Fruit fly (Drosophila melanogaster): ENCODE data around the gene CG32219.

DNA sequence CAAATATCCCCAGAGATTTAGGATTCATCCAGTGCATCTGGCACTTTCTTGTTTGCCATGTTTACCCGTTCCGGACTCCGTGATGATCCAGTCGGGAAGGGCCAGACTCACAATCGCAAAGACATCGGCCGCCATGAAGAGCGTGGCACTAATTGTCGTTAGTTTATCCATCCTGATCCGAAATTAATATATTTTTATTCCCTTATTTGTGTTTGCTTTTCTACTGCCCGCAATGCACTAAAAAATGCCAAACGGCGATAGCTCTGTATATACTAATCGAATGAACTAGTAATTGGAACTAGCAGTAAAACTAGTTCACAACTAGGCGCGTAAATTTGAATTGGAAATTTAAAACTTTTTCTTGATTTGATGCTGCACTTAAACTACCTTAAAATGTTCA is 28.7 kb upstream of the CG32219 start, which contains the start of gene CG14182:
- TF ChIP-seq tin (GFP tag; optimal IDR thresholded peaks at IDR 0.05) (no peak), CG12219 (GFP tag; optimal IDR thresholded peaks at IDR 0.05) (no peak), Lim3 (GFP tag; IDR thresholded peaks at IDR 0.05) (no peak), abd-A (tag; optimal IDR thresholded peaks at IDR 0.05) (no peak), rib (GFP tag; IDR thresholded peaks at IDR 0.05) (no peak), CG18476 (GFP tag; optimal IDR thresholded peaks at IDR 0.05) (no peak)

All from whole organism, embryonic.